Fruit fly (Drosophila melanogaster) whole organism, prepupa: ENCODE results near the gene TP53INP.

Source experiments
- CG10631 ChIP-seq: fragments of 200-800 bp; sonication (Bioruptor generic); optimal IDR thresholded peaks from 2 replicates; lab custom pipeline; 2016; ENCODE audit warnings: missing biosample characterization, missing genetic modification characterization
- CG11762 ChIP-seq: fragments of 200-800 bp; sonication (Bioruptor generic); optimal IDR thresholded peaks from 3 replicates; lab custom pipeline; 2016; ENCODE audit warnings: missing biosample characterization, missing genetic modification characterization; ENCODE audit not compliant: insufficient read depth
- CG15336 ChIP-seq: fragments of 200-800 bp; sonication (Bioruptor generic); IDR thresholded peaks from 2 replicates; pipeline ENCODE4 v1.3.6; 2022; ENCODE audit warnings: missing biosample characterization, missing genetic modification characterization
- CG1621 ChIP-seq: fragments of 200-800 bp; sonication (Bioruptor generic); optimal IDR thresholded peaks from 3 replicates; lab custom pipeline; 2018; ENCODE audit warnings: missing biosample characterization, mild to moderate bottlenecking, missing genetic modification characterization
- CG3032 ChIP-seq: fragments of 200-800 bp; optimal IDR thresholded peaks from 2 replicates; lab custom pipeline; 2019; ENCODE audit warnings: missing biosample characterization, mild to moderate bottlenecking, missing genetic modification characterization, moderate library complexity
- CG34406 ChIP-seq: fragments of 200-800 bp; sonication (Bioruptor generic); optimal IDR thresholded peaks from 3 replicates; lab custom pipeline; 2016; ENCODE audit warnings: missing biosample characterization, missing genetic modification characterization
- CG3919 ChIP-seq: fragments of 200-800 bp; sonication (Bioruptor generic); optimal IDR thresholded peaks from 3 replicates; lab custom pipeline; 2016; ENCODE audit warnings: missing biosample characterization, missing genetic modification characterization
- CG4318 ChIP-seq: fragments of 200-800 bp; sonication (Bioruptor generic); optimal IDR thresholded peaks from 3 replicates; lab custom pipeline; 2017; ENCODE audit warnings: missing biosample characterization, mild to moderate bottlenecking, missing genetic modification characterization
- CG6163 ChIP-seq: fragments of 200-800 bp; sonication (Bioruptor generic); IDR thresholded peaks from 3 replicates; pipeline ENCODE4 v1.3.6; 2022; ENCODE audit warnings: missing biosample characterization, missing genetic modification characterization
- CG6276 ChIP-seq: fragments of 200-800 bp; sonication (Bioruptor generic); optimal IDR thresholded peaks from 2 replicates; lab custom pipeline; 2017; ENCODE audit warnings: missing biosample characterization, mild to moderate bottlenecking, missing genetic modification characterization
- CG6854 ChIP-seq: fragments of 200-800 bp; sonication (Bioruptor generic); optimal IDR thresholded peaks from 2 replicates; lab custom pipeline; 2017; ENCODE audit warnings: missing biosample characterization, mild to moderate bottlenecking, missing genetic modification characterization
- CG8119 ChIP-seq: fragments of 200-800 bp; sonication (Bioruptor generic); IDR thresholded peaks from 3 replicates; pipeline ENCODE4 v1.3.6; 2022; ENCODE audit warnings: missing biosample characterization, missing genetic modification characterization
- CG8632 ChIP-seq: fragments of 200-800 bp; sonication (Bioruptor generic); optimal IDR thresholded peaks from 3 replicates; lab custom pipeline; 2016; ENCODE audit warnings: missing biosample characterization, missing genetic modification characterization
- Eip75B ChIP-seq: fragments of 200-800 bp; sonication (Bioruptor generic); optimal IDR thresholded peaks from 3 replicates; lab custom pipeline; 2016; ENCODE audit warnings: missing biosample characterization, missing genetic modification characterization
- Eip78C ChIP-seq: fragments of 200-800 bp; sonication (Bioruptor generic); peaks from one replicate; lab custom pipeline; 2016; ENCODE audit warnings: missing biosample characterization, missing genetic modification characterization
- Eip93F ChIP-seq: fragments of 200-800 bp; sonication (Bioruptor generic); optimal IDR thresholded peaks from 2 replicates; lab custom pipeline; 2016; ENCODE audit warnings: missing biosample characterization, mild to moderate bottlenecking, missing genetic modification characterization
- Ets21C ChIP-seq: fragments of 200-800 bp; sonication (Bioruptor generic); optimal IDR thresholded peaks from 3 replicates; lab custom pipeline; 2016; ENCODE audit warnings: missing biosample characterization, missing genetic modification characterization
- Hr38 ChIP-seq: sonication (Bioruptor generic); optimal IDR thresholded peaks from 2 replicates; lab custom pipeline; 2016; ENCODE audit warnings: missing biosample characterization, missing genetic modification characterization
- Hr39 ChIP-seq: fragments of 200-800 bp; sonication (Bioruptor generic); optimal IDR thresholded peaks from 2 replicates; lab custom pipeline; 2016; ENCODE audit warnings: missing biosample characterization, missing genetic modification characterization
- Lpt ChIP-seq: fragments of 200-800 bp; sonication (Bioruptor generic); optimal IDR thresholded peaks from 3 replicates; lab custom pipeline; 2016; ENCODE audit warnings: missing biosample characterization, missing genetic modification characterization
- Met ChIP-seq: fragments of 200-800 bp; sonication (Bioruptor generic); optimal IDR thresholded peaks from 3 replicates; lab custom pipeline; 2016; ENCODE audit warnings: missing biosample characterization, missing genetic modification characterization
- OdsH ChIP-seq: fragments of 200-800 bp; sonication (Bioruptor generic); optimal IDR thresholded peaks from 3 replicates; lab custom pipeline; 2016; ENCODE audit warnings: missing biosample characterization, missing genetic modification characterization
- Sox102F ChIP-seq: fragments of 200-800 bp; sonication (Bioruptor generic); optimal IDR thresholded peaks from 2 replicates; lab custom pipeline; 2016; ENCODE audit warnings: missing biosample characterization, mild to moderate bottlenecking, missing genetic modification characterization
- Sox15 ChIP-seq: fragments of 200-800 bp; sonication (Bioruptor generic); optimal IDR thresholded peaks from 3 replicates; lab custom pipeline; 2016; ENCODE audit warnings: missing biosample characterization, missing genetic modification characterization
- achi ChIP-seq: fragments of 200-800 bp; sonication (Bioruptor generic); optimal IDR thresholded peaks from 3 replicates; lab custom pipeline; 2016; ENCODE audit warnings: missing biosample characterization, missing genetic modification characterization
- dac ChIP-seq: fragments of 200-800 bp; sonication (Bioruptor generic); optimal IDR thresholded peaks from 2 replicates; lab custom pipeline; 2017; ENCODE audit warnings: missing biosample characterization, mild to moderate bottlenecking, missing genetic modification characterization
- esn ChIP-seq: fragments of 200-800 bp; sonication (Bioruptor generic); optimal IDR thresholded peaks from 2 replicates; lab custom pipeline; 2016; ENCODE audit warnings: missing biosample characterization, mild to moderate bottlenecking, missing genetic modification characterization, moderate library complexity
- fd85E ChIP-seq: fragments of 200-800 bp; sonication (Bioruptor generic); optimal IDR thresholded peaks from 3 replicates; lab custom pipeline; 2016; ENCODE audit warnings: missing biosample characterization, missing genetic modification characterization
- fkh ChIP-seq: fragments of 200-800 bp; sonication (Bioruptor generic); optimal IDR thresholded peaks from 3 replicates; lab custom pipeline; 2017; ENCODE audit warnings: missing biosample characterization, mild to moderate bottlenecking, missing genetic modification characterization, moderate library complexity
- lz ChIP-seq: fragments of 200-800 bp; sonication (Bioruptor generic); optimal IDR thresholded peaks from 3 replicates; lab custom pipeline; 2016; ENCODE audit warnings: missing biosample characterization, missing genetic modification characterization
- net ChIP-seq: fragments of 200-800 bp; sonication (Bioruptor generic); optimal IDR thresholded peaks from 3 replicates; lab custom pipeline; 2016; ENCODE audit warnings: missing biosample characterization, missing genetic modification characterization
- salr ChIP-seq, 2 experiments: fragments of 200-800 bp; sonication (Bioruptor generic); optimal IDR thresholded peaks; 3 replicates each; lab custom pipeline; 2016 to 2018; ENCODE audit warnings: missing biosample characterization in 2 of 2, missing genetic modification characterization in 2 of 2, mild to moderate bottlenecking in 1 of 2
- spab ChIP-seq: fragments of 200-800 bp; sonication (Bioruptor generic); optimal IDR thresholded peaks from 2 replicates; lab custom pipeline; 2017; ENCODE audit warnings: missing biosample characterization, mild to moderate bottlenecking, missing genetic modification characterization, missing genetic modification reagents
- ss ChIP-seq, 2 experiments: fragments of 200-800 bp; sonication (Bioruptor generic); optimal IDR thresholded peaks; 2 replicates in 1 of 2; 3 replicates in 1 of 2; lab custom pipeline; 2017 to 2018; ENCODE audit warnings: mild to moderate bottlenecking in 2 of 2, missing biosample characterization in 2 of 2, missing genetic modification characterization in 2 of 2, moderate library complexity in 1 of 2
- vri ChIP-seq: fragments of 200-800 bp; sonication (Bioruptor generic); optimal IDR thresholded peaks from 3 replicates; lab custom pipeline; 2016; ENCODE audit warnings: missing biosample characterization, mild to moderate bottlenecking, missing genetic modification characterization

TP53INP gene

dm6 chr3L:4378895-4379294 is 27.8 kb upstream of the TP53INP start (continued):
- TF ChIP-seq vri (GFP tag; lab: Kevin White, UChicago) (peak; percentile 10), lz (GFP tag; lab: Kevin White, UChicago) (peak; percentile 14), spab (GFP tag; lab: Kevin White, UChicago) (peak; percentile 35), Hr39 (peak; percentile 43), CG34406 (peak; percentile 41), CG6854 (GFP tag; lab: Kevin White, UChicago) (no peak), Eip75B (GFP tag; lab: Kevin White, UChicago) (peak; percentile 32), CG8119 (GFP tag; lab: Robert Waterston, UW) (peak; percentile 37; the same call in 1 of the 3 replicates), Met (peak; percentile 62), CG10631 (GFP tag; lab: Kevin White, UChicago) (peak; percentile 13), dac (GFP tag; lab: Kevin White, UChicago) (no peak), Eip93F (GFP tag; lab: Kevin White, UChicago) (no peak), CG11762 (GFP tag; lab: Kevin White, UChicago) (peak; percentile 18), CG3032 (tag; lab: Kevin White, UChicago) (peak; percentile 41), Lpt (no peak), salr (GFP tag; optimal IDR thresholded peaks at IDR 0.05; lab: Kevin White, UChicago) (no peak), Eip78C (GFP tag; lab: Kevin White, UChicago) (peak; percentile 89), CG1621 (tag; lab: Kevin White, UChicago) (peak; percentile 4), fd85E (GFP tag; lab: Kevin White, UChicago) (no peak), CG3919 (GFP tag; lab: Kevin White, UChicago) (peak; percentile 43), Hr38 (GFP tag; lab: Kevin White, UChicago) (no peak), achi (GFP tag; lab: Kevin White, UChicago) (peak; percentile 61)

dm6 chr3L:4380231-4380645 is 26.5 kb upstream of the TP53INP start, which contains the start of gene DopEcR:
TSS of gene DopEcR (minus strand) at chr3L:4380387.
- TF ChIP-seq Ets21C = no peak
- no peak for TF ChIP-seq ss (GFP tag; optimal IDR thresholded peaks at IDR 0.05; lab: Kevin White, UChicago)
- TF ChIP-seq CG34406 = no peak
- no peak for TF ChIP-seq CG6163 (GFP tag; lab: Robert Waterston, UW)
- no peak for TF ChIP-seq net (GFP tag; lab: Kevin White, UChicago)
- no peak for TF ChIP-seq Sox15
- no peak for TF ChIP-seq CG11762 (GFP tag; lab: Kevin White, UChicago)
- TF ChIP-seq CG4318 (GFP tag; lab: Kevin White, UChicago) = no peak
- no peak for TF ChIP-seq esn (GFP tag; lab: Kevin White, UChicago)
- peak; percentile 24 for TF ChIP-seq CG6854 (GFP tag; lab: Kevin White, UChicago)
- TF ChIP-seq Eip75B (GFP tag; lab: Kevin White, UChicago) = peak; percentile 36
- TF ChIP-seq CG8632 (GFP tag; lab: Kevin White, UChicago) = no peak
- peak; percentile 11 for TF ChIP-seq CG3919 (GFP tag; lab: Kevin White, UChicago)
- TF ChIP-seq CG6276 (GFP tag; lab: Kevin White, UChicago) = peak; percentile 0
- TF ChIP-seq CG3032 (tag; lab: Kevin White, UChicago) = no peak
- TF ChIP-seq CG15336 = peak; percentile 40; the same call in 1 of the 2 replicates
- peak; percentile 44 for TF ChIP-seq fkh (GFP tag; lab: Kevin White, UChicago)

- no peak for TF ChIP-seq CG34406
- no peak for TF ChIP-seq dac (GFP tag; lab: Kevin White, UChicago)
- TF ChIP-seq OdsH (GFP tag; lab: Kevin White, UChicago) = no peak
- no peak for TF ChIP-seq Sox102F (GFP tag; lab: Kevin White, UChicago)
- no peak for TF ChIP-seq Met
- TF ChIP-seq CG8119 (GFP tag; lab: Robert Waterston, UW) = no peak
- TF ChIP-seq Hr38 (GFP tag; lab: Kevin White, UChicago) = no peak
- no peak for TF ChIP-seq CG6854 (GFP tag; lab: Kevin White, UChicago)
Measured at dm6 chr3L:4381529-4381928, 25.2 kb upstream of the TP53INP start, which contains the start of gene CG32240. TSS of gene CG32240 (minus strand) at chr3L:4381629.
